Fruit fly (Drosophila melanogaster) whole organism, embryonic: ENCODE data around the gene janA.
A peak's percentile ranks its signal among the peaks of the same experiment; 100 is the strongest.

Source experiments
- Atf3 ChIP-seq: fragments of 200-800 bp; sonication (Bioruptor generic); optimal IDR thresholded peaks from 3 replicates; lab custom pipeline; 2016; ENCODE audit warnings: missing biosample characterization, missing genetic modification characterization
- Atf6 ChIP-seq: fragments of 200-800 bp; sonication (Bioruptor generic); IDR thresholded peaks from 2 replicates; pipeline ENCODE4 v1.3.6; 2022; ENCODE audit warnings: missing biosample characterization, missing genetic modification characterization
- Bdp1 ChIP-seq: fragments of 200-800 bp; sonication (Bioruptor generic); optimal IDR thresholded peaks from 3 replicates; lab custom pipeline; 2016; ENCODE audit warnings: missing biosample characterization, missing genetic modification characterization
- Blimp-1 ChIP-seq: fragments of 200-800 bp; sonication (Bioruptor generic); optimal IDR thresholded peaks from 3 replicates; lab custom pipeline; 2018; ENCODE audit warnings: missing biosample characterization, missing genetic modification characterization, mild to moderate bottlenecking, moderate library complexity, missing genetic modification reagents
- CG10267 ChIP-seq: fragments of 200-800 bp; sonication (Bioruptor generic); optimal IDR thresholded peaks from 2 replicates; lab custom pipeline; 2018; ENCODE audit warnings: missing biosample characterization, mild to moderate bottlenecking, missing genetic modification characterization, moderate library complexity
- CG10462 ChIP-seq: fragments of 200-800 bp; sonication (Bioruptor generic); optimal IDR thresholded peaks from 2 replicates; lab custom pipeline; 2016; ENCODE audit warnings: missing biosample characterization, missing genetic modification characterization
- CG12104 ChIP-seq: fragments of 200-800 bp; sonication (Bioruptor generic); optimal IDR thresholded peaks from 3 replicates; lab custom pipeline; 2016; ENCODE audit warnings: missing biosample characterization, missing genetic modification characterization
- CG12219 ChIP-seq: fragments of 200-800 bp; sonication (Bioruptor generic); optimal IDR thresholded peaks from 3 replicates; lab custom pipeline; 2018; ENCODE audit warnings: missing biosample characterization, mild to moderate bottlenecking, missing genetic modification characterization
- CG12299 ChIP-seq: fragments of 200-800 bp; sonication (Bioruptor generic); optimal IDR thresholded peaks from 2 replicates; lab custom pipeline; 2018; ENCODE audit warnings: missing biosample characterization, mild to moderate bottlenecking, missing genetic modification characterization
- CG16813 ChIP-seq: fragments of 200-800 bp; sonication (Bioruptor generic); IDR thresholded peaks from 3 replicates; pipeline ENCODE4 v1.3.6; 2022; ENCODE audit warnings: missing biosample characterization, missing genetic modification characterization; ENCODE audit not compliant: partially characterized antibody
- CG18011 ChIP-seq: fragments of 200-800 bp; sonication (Bioruptor generic); optimal IDR thresholded peaks from 2 replicates; lab custom pipeline; 2017; ENCODE audit warnings: missing biosample characterization, missing genetic modification characterization, mild to moderate bottlenecking, moderate library complexity, missing genotype
- CG2889 ChIP-seq: fragments of 200-800 bp; sonication (Bioruptor generic); IDR thresholded peaks from 3 replicates; pipeline ENCODE4 v1.3.6; 2022; ENCODE audit warnings: missing biosample characterization, missing genetic modification characterization
- CG30403 ChIP-seq: fragments of 200-800 bp; sonication (Bioruptor generic); optimal IDR thresholded peaks from 3 replicates; lab custom pipeline; 2016; ENCODE audit warnings: missing biosample characterization, missing genetic modification characterization
- CG30431 ChIP-seq: fragments of 200-800 bp; sonication (Bioruptor generic); optimal IDR thresholded peaks from 2 replicates; lab custom pipeline; 2017; ENCODE audit warnings: missing biosample characterization, missing genetic modification characterization
- CG32532 ChIP-seq: fragments of 200-800 bp; sonication (Bioruptor generic); IDR thresholded peaks from 2 replicates; pipeline ENCODE4 v1.3.6; 2022; ENCODE audit warnings: missing biosample characterization, missing genetic modification characterization
- CG33213 ChIP-seq: fragments of 200-800 bp; sonication (Bioruptor generic); optimal IDR thresholded peaks from 3 replicates; lab custom pipeline; 2016; ENCODE audit warnings: missing biosample characterization, missing genetic modification characterization
- CG34422 ChIP-seq: fragments of 200-800 bp; sonication (Bioruptor generic); IDR thresholded peaks from 3 replicates; pipeline ENCODE4 v1.3.6; 2022; ENCODE audit warnings: missing biosample characterization, missing genetic modification characterization
- CG42726 ChIP-seq: fragments of 200-800 bp; sonication (Bioruptor generic); IDR thresholded peaks from 2 replicates; pipeline ENCODE4 v1.3.6; 2022; ENCODE audit warnings: missing biosample characterization, missing genetic modification characterization; ENCODE audit not compliant: partially characterized antibody
- CG4404 ChIP-seq: fragments of 200-800 bp; sonication (Bioruptor generic); IDR thresholded peaks from 2 replicates; pipeline ENCODE4 v1.3.6; 2022; ENCODE audit warnings: missing biosample characterization, missing genetic modification characterization
- CG4707 ChIP-seq: fragments of 200-800 bp; sonication (Bioruptor generic); optimal IDR thresholded peaks from 2 replicates; lab custom pipeline; 2018; ENCODE audit warnings: missing biosample characterization, mild to moderate bottlenecking, missing genetic modification characterization, moderate library complexity
- CG6272 ChIP-seq: fragments of 200-800 bp; sonication (Bioruptor generic); IDR thresholded peaks from 2 replicates; pipeline ENCODE4 v1.3.6; 2022; ENCODE audit warnings: missing biosample characterization, missing genetic modification characterization
- CG7963 ChIP-seq: fragments of 200-800 bp; sonication (Bioruptor generic); IDR thresholded peaks from 3 replicates; pipeline ENCODE4 v1.3.6; 2022; ENCODE audit warnings: missing biosample characterization, missing genetic modification characterization; ENCODE audit not compliant: partially characterized antibody
- CG9609 ChIP-seq: fragments of 200-800 bp; sonication (Bioruptor generic); optimal IDR thresholded peaks from 3 replicates; lab custom pipeline; 2016; ENCODE audit warnings: missing biosample characterization, missing genetic modification characterization
- CG9817 ChIP-seq: fragments of 200-800 bp; sonication (Bioruptor generic); optimal IDR thresholded peaks from 2 replicates; lab custom pipeline; 2018; ENCODE audit warnings: missing biosample characterization, mild to moderate bottlenecking, missing genetic modification characterization, moderate library complexity
- Chrac-16 ChIP-seq: fragments of 200-800 bp; sonication (Bioruptor generic); optimal IDR thresholded peaks from 3 replicates; lab custom pipeline; 2016; ENCODE audit warnings: missing biosample characterization, missing genetic modification characterization
- Dad ChIP-seq: fragments of 200-800 bp; sonication (Bioruptor generic); optimal IDR thresholded peaks from 3 replicates; lab custom pipeline; 2016; ENCODE audit warnings: missing biosample characterization, missing genetic modification characterization
- Dfd ChIP-seq, 2 experiments: fragments of >200 bp; optimal IDR thresholded peaks; 2 replicates each; lab custom pipeline; 2017; ENCODE audit warnings: missing biosample characterization in 2 of 2, missing genetic modification characterization in 2 of 2
- Dref ChIP-seq: fragments of 200-800 bp; sonication (Bioruptor generic); IDR thresholded peaks from 2 replicates; pipeline ENCODE4 v1.3.6; 2022; ENCODE audit warnings: missing biosample characterization, missing genetic modification characterization
- E2f2 ChIP-seq: fragments of 200-800 bp; sonication (Bioruptor generic); IDR thresholded peaks from 2 replicates; pipeline ENCODE4 v1.3.6; 2022; ENCODE audit warnings: missing biosample characterization, missing genetic modification characterization
- HLH54F ChIP-seq: fragments of 200-800 bp; sonication (Bioruptor generic); optimal IDR thresholded peaks from 3 replicates; lab custom pipeline; 2016; ENCODE audit warnings: missing biosample characterization, missing genetic modification characterization
- Hey ChIP-seq: fragments of 200-800 bp; sonication (Bioruptor generic); optimal IDR thresholded peaks from 3 replicates; lab custom pipeline; 2018; ENCODE audit warnings: missing biosample characterization, mild to moderate bottlenecking, missing genetic modification characterization
- Hr78 ChIP-seq, 2 experiments: fragments of 200-800 bp in 1 of 2; fragments of >200 bp in 1 of 2; sonication (Bioruptor generic) in 1 of 2; optimal IDR thresholded peaks; 2 replicates each; lab custom pipeline; 2017 to 2019; ENCODE audit warnings: missing biosample characterization in 2 of 2, missing genetic modification characterization in 2 of 2, mild to moderate bottlenecking in 1 of 2, moderate library complexity in 1 of 2
- MTF-1 ChIP-seq: fragments of 200-800 bp; sonication (Bioruptor generic); optimal IDR thresholded peaks from 2 replicates; lab custom pipeline; 2018; ENCODE audit warnings: missing biosample characterization, mild to moderate bottlenecking, missing genetic modification characterization, borderline replicate concordance
- Max ChIP-seq: fragments of 200-800 bp; sonication (Bioruptor generic); optimal IDR thresholded peaks from 2 replicates; lab custom pipeline; 2016; ENCODE audit warnings: missing biosample characterization, mild to moderate bottlenecking, missing genetic modification characterization
- Med ChIP-seq: fragments of 200-800 bp; sonication (Bioruptor generic); peaks from one replicate; lab custom pipeline; 2016; ENCODE audit warnings: missing biosample characterization, missing genetic modification characterization, mild to moderate bottlenecking, inconsistent platforms, moderate library complexity
- Rx ChIP-seq: fragments of 200-800 bp; sonication (Bioruptor generic); IDR thresholded peaks from 2 replicates; pipeline ENCODE4 v1.3.6; 2022; ENCODE audit warnings: missing biosample characterization, missing genetic modification characterization
- Vsx1 ChIP-seq: fragments of 200-800 bp; sonication (Bioruptor generic); optimal IDR thresholded peaks from 2 replicates; lab custom pipeline; 2017; ENCODE audit warnings: missing biosample characterization, mild to moderate bottlenecking, missing genetic modification characterization, missing genetic modification reagents
- amos ChIP-seq: fragments of 200-800 bp; sonication (Bioruptor generic); IDR thresholded peaks from 2 replicates; pipeline ENCODE4 v1.3.6; 2022; ENCODE audit warnings: missing biosample characterization, missing genetic modification characterization; ENCODE audit not compliant: partially characterized antibody
- ci ChIP-seq: fragments of 200-800 bp; sonication (Bioruptor generic); IDR thresholded peaks from 3 replicates; pipeline ENCODE4 v1.3.6; 2022; ENCODE audit warnings: missing biosample characterization, missing genetic modification characterization
- ftz-f1 ChIP-seq: fragments of 200-800 bp; sonication (Bioruptor generic); optimal IDR thresholded peaks from 2 replicates; lab custom pipeline; 2016; ENCODE audit warnings: missing biosample characterization, missing genetic modification characterization
- gfzf ChIP-seq: fragments of 200-800 bp; sonication (Bioruptor generic); optimal IDR thresholded peaks from 2 replicates; lab custom pipeline; 2016; ENCODE audit warnings: missing biosample characterization, mild to moderate bottlenecking, missing genetic modification characterization, moderate library complexity
- kah ChIP-seq: fragments of 200-800 bp; sonication (Bioruptor generic); optimal IDR thresholded peaks from 2 replicates; lab custom pipeline; 2018; ENCODE audit warnings: missing biosample characterization, mild to moderate bottlenecking, missing genetic modification characterization
- luna ChIP-seq: fragments of 200-800 bp; sonication (Bioruptor generic); optimal IDR thresholded peaks from 2 replicates; lab custom pipeline; 2016; ENCODE audit warnings: missing biosample characterization, missing genetic modification characterization
- nom ChIP-seq: fragments of 200-800 bp; sonication (Bioruptor generic); optimal IDR thresholded peaks from 2 replicates; lab custom pipeline; 2017; ENCODE audit warnings: missing biosample characterization, missing genetic modification characterization, mild to moderate bottlenecking, moderate library complexity, missing genetic modification reagents
- oc ChIP-seq: fragments of 200-800 bp; sonication (Bioruptor generic); optimal IDR thresholded peaks from 2 replicates; lab custom pipeline; 2018; ENCODE audit warnings: missing biosample characterization, mild to moderate bottlenecking, missing genetic modification characterization, moderate library complexity
- pros ChIP-seq: fragments of 200-800 bp; sonication (Bioruptor generic); optimal IDR thresholded peaks from 3 replicates; lab custom pipeline; 2019; ENCODE audit warnings: missing biosample characterization, mild to moderate bottlenecking, missing genetic modification characterization, moderate library complexity
- sens-2 ChIP-seq: fragments of 200-800 bp; sonication (Bioruptor generic); IDR thresholded peaks from 2 replicates; pipeline ENCODE4 v1.3.6; 2022; ENCODE audit warnings: missing biosample characterization, missing genetic modification characterization
- trem ChIP-seq: fragments of 200-800 bp; optimal IDR thresholded peaks from 3 replicates; lab custom pipeline; 2019; ENCODE audit warnings: missing biosample characterization, mild to moderate bottlenecking, missing genetic modification characterization, moderate library complexity

Gene janA

dm6 chr3R:30021559-30022451 lies 17.5 kb downstream of the janA start, which contains the start of gene Mgat2 (continued):
- TF ChIP-seq sens-2 (GFP tag; lab: Robert Waterston, UW) (peak; percentile 39; the same call in 1 of the 2 replicates), CG42726 (GFP tag; lab: Robert Waterston, UW) (peak; percentile 22; the same call in 1 of the 2 replicates), CG16813 (GFP tag; lab: Robert Waterston, UW) (peak; percentile 79), luna (GFP tag; lab: Kevin White, UChicago) (no peak), CG4707 (GFP tag; lab: Kevin White, UChicago) (peak; percentile 62), CG12104 (GFP tag; lab: Kevin White, UChicago) (no peak), CG9609 (GFP tag; lab: Kevin White, UChicago) (no peak), CG30403 (GFP tag; lab: Kevin White, UChicago) (no peak), CG7963 (GFP tag; lab: Robert Waterston, UW) (peak; percentile 82), CG18011 (GFP tag; lab: Kevin White, UChicago) (no peak), Max (GFP tag; lab: Kevin White, UChicago) (peak; percentile 3), trem (tag; lab: Kevin White, UChicago) (no peak), Blimp-1 (peak; percentile 100), CG4404 (no peak), pros (GFP tag; lab: Kevin White, UChicago) (peak; percentile 62), CG30431 (no peak), CG33213 (peak; percentile 5), CG32532 (GFP tag; lab: Robert Waterston, UW) (peak; percentile 21; the same call in 1 of the 2 replicates), Dref (GFP tag; lab: Robert Waterston, UW) (peak; percentile 77), CG12219 (GFP tag; lab: Kevin White, UChicago) (peak; percentile 59), CG34422 (GFP tag; lab: Robert Waterston, UW) (peak; percentile 79; the same call in 1 of the 3 replicates), CG12299 (tag; lab: Kevin White, UChicago) (no peak), Hey (tag; lab: Kevin White, UChicago) (no peak), Chrac-16 (no peak), nom (GFP tag; lab: Kevin White, UChicago) (peak; percentile 65), Dad (GFP tag; lab: Kevin White, UChicago) (no peak), gfzf (no peak), CG9817 (tag; lab: Kevin White, UChicago) (no peak), CG2889 (GFP tag; lab: Robert Waterston, UW) (no peak), oc (tag; lab: Kevin White, UChicago) (peak; percentile 57), HLH54F (no peak), kah (GFP tag; lab: Kevin White, UChicago) (peak; percentile 58), amos (GFP tag; lab: Robert Waterston, UW) (peak; percentile 85), CG6272 (GFP tag; lab: Robert Waterston, UW) (no peak), Atf3 (GFP tag; lab: Kevin White, UChicago) (no peak), ftz-f1 (GFP tag; lab: Kevin White, UChicago) (no peak), CG10462 (no peak), MTF-1 (GFP tag; lab: Kevin White, UChicago) (peak; percentile 62), E2f2 (GFP tag; lab: Robert Waterston, UW) (peak; percentile 85), Atf6 (peak; percentile 55; the same call in 1 of the 2 replicates), Rx (GFP tag; lab: Robert Waterston, UW) (0 out of 2 replicates have a peak, but pooled peaks have one; percentile 20), Bdp1 (GFP tag; lab: Kevin White, UChicago) (no peak), ci (peak; percentile 78), Dfd (GFP tag; optimal IDR thresholded peaks at IDR 0.05; lab: Kevin White, UChicago) (no peak), CG10267 (tag; lab: Kevin White, UChicago) (peak; percentile 44), Med (GFP tag; lab: Kevin White, UChicago) (peak; percentile 89), Vsx1 (no peak), Hr78 (GFP tag; optimal IDR thresholded peaks at IDR 0.05; lab: Kevin White, UChicago) (no peak)
